Worm (Caenorhabditis elegans): ENCODE measurements around the gene skpt-1.

DNA sequence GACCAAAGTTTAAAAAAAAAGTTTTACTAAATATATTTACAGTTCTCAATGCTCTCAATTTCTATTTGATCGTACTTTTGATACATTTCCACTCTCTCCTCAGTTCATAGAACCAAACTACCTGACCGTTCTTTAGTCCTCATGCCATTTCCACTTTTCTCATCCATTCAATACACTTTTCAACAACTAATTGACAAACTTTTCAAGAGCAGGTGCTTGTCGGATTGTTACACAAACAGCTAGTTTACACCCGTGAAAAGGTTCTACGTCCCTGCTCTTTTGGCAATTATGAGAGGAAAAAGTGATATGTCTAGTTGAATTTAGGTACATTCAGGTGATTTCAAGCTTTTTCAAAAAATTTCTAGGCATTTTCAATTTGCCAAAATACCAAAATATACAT, 30.3 kb downstream of the skpt-1 start:
- TF ChIP-seq C34B4.2 (tag; optimal IDR thresholded peaks at IDR 0.05): no peak
- no peak for TF ChIP-seq skn-1 (tag; optimal IDR thresholded peaks at IDR 0.05)
- TF ChIP-seq aha-1 (tag; optimal IDR thresholded peaks at IDR 0.05): no peak
- no peak for TF ChIP-seq unc-62 (GFP tag; optimal IDR thresholded peaks at IDR 0.05)
- TF ChIP-seq ztf-11 (tag; optimal IDR thresholded peaks at IDR 0.05): no peak
- TF ChIP-seq fos-1 (tag; optimal IDR thresholded peaks at IDR 0.05): no peak
- TF ChIP-seq nhr-237 (tag; optimal IDR thresholded peaks at IDR 0.05): no peak
- TF ChIP-seq snpc-4 (tag; optimal IDR thresholded peaks at IDR 0.05): no peak
- no peak for TF ChIP-seq nhr-28 (tag; optimal IDR thresholded peaks at IDR 0.05)
- no peak for TF ChIP-seq blmp-1 (tag; optimal IDR thresholded peaks at IDR 0.05)
- TF ChIP-seq swsn-7 (tag; optimal IDR thresholded peaks at IDR 0.05): no peak
